Worm (Caenorhabditis elegans) whole organism, young adult: ENCODE measurements around the gene ZK896.5.

Experiments
- B0019.2 ChIP-seq: fragments of 200-800 bp; sonication (Bioruptor generic); conservative IDR thresholded peaks from 2 replicates; pipeline ENCODE4 v1.3.6; 2022; ENCODE audit warnings: missing genetic modification reagents, missing genetic modification characterization, missing compliant biosample characterization
- B0035.1 ChIP-seq: sonication (generic microtip); optimal IDR thresholded peaks from 2 replicates; lab custom pipeline; 2016; ENCODE audit warnings: missing genetic modification characterization, mild to moderate bottlenecking, missing compliant biosample characterization, missing genotype, missing genetic modification reagents
- B0261.1 ChIP-seq: sonication (generic microtip); optimal IDR thresholded peaks from 2 replicates; lab custom pipeline; 2016; ENCODE audit warnings: mild to moderate bottlenecking, missing genetic modification characterization, moderate library complexity, missing compliant biosample characterization
- B0336.3 ChIP-seq: fragments of 200-800 bp; sonication (Bioruptor generic); IDR thresholded peaks from 2 replicates; pipeline ENCODE4 v1.3.6; 2022; ENCODE audit warnings: missing genetic modification characterization, missing compliant biosample characterization
- F23B12.7 ChIP-seq: sonication (generic microtip); optimal IDR thresholded peaks from 2 replicates; lab custom pipeline; 2017; ENCODE audit warnings: missing genetic modification characterization, mild to moderate bottlenecking, missing compliant biosample characterization, antibody characterized with exemption, moderate library complexity; ENCODE audit not compliant: insufficient read depth
- F33H1.4 ChIP-seq: fragments of 200-800 bp; sonication (Bioruptor generic); IDR thresholded peaks from 2 replicates; pipeline ENCODE4 v1.3.6; 2022; ENCODE audit warnings: missing genetic modification reagents, missing genetic modification characterization, missing compliant biosample characterization
- F49E8.2 ChIP-seq: sonication (generic microtip); optimal IDR thresholded peaks from 3 replicates; lab custom pipeline; 2017; ENCODE audit warnings: missing genetic modification characterization, mild to moderate bottlenecking, missing compliant biosample characterization, antibody characterized with exemption, moderate library complexity; ENCODE audit not compliant: insufficient read depth
- F55B11.4 ChIP-seq: sonication (generic microtip); optimal IDR thresholded peaks from 2 replicates; lab custom pipeline; 2016; ENCODE audit warnings: missing compliant biosample characterization, missing genetic modification characterization, borderline replicate concordance; ENCODE audit not compliant: insufficient read depth
- F57A8.1 ChIP-seq: fragments of 200-800 bp; sonication (Bioruptor generic); optimal IDR thresholded peaks from 2 replicates; lab custom pipeline; 2018; ENCODE audit warnings: mild to moderate bottlenecking, missing genetic modification characterization, moderate library complexity, missing compliant biosample characterization
- K12H6.12 ChIP-seq: fragments of 200-800 bp; sonication (Bioruptor generic); optimal IDR thresholded peaks from 2 replicates; lab custom pipeline; 2018; ENCODE audit warnings: mild to moderate bottlenecking, missing genetic modification characterization, missing compliant biosample characterization
- T07F8.4 ChIP-seq: sonication (generic microtip); optimal IDR thresholded peaks from 2 replicates; lab custom pipeline; 2016; ENCODE audit warnings: mild to moderate bottlenecking, missing genetic modification characterization, moderate library complexity, missing compliant biosample characterization
- T26A5.8 ChIP-seq: sonication (generic microtip); optimal IDR thresholded peaks from 2 replicates; lab custom pipeline; 2016; ENCODE audit warnings: missing genetic modification characterization, missing compliant biosample characterization
- Y56A3A.18 ChIP-seq: fragments of 200-800 bp; sonication (Bioruptor generic); IDR thresholded peaks from 2 replicates; pipeline ENCODE4 v1.3.6; 2022; ENCODE audit warnings: missing genetic modification reagents, missing genetic modification characterization, missing compliant biosample characterization
- Y67H2A.10 ChIP-seq: fragments of 200-800 bp; sonication (Bioruptor generic); conservative IDR thresholded peaks from 2 replicates; pipeline ENCODE4 v1.3.6; 2022; ENCODE audit warnings: missing genetic modification reagents, missing genetic modification characterization, missing compliant biosample characterization
- aptf-2 ChIP-seq: fragments of 200-800 bp; sonication (Bioruptor generic); conservative IDR thresholded peaks from 2 replicates; pipeline ENCODE4 v1.3.6; 2022; ENCODE audit warnings: missing genetic modification reagents, missing genetic modification characterization, missing compliant biosample characterization
- atf-7 ChIP-seq: sonication (generic microtip); optimal IDR thresholded peaks from 2 replicates; lab custom pipeline; 2017; ENCODE audit warnings: mild to moderate bottlenecking, missing genetic modification characterization, missing compliant biosample characterization
- bed-2 ChIP-seq: fragments of 200-800 bp; sonication (Bioruptor generic); IDR thresholded peaks from 2 replicates; pipeline ENCODE4 v1.3.6; 2022; ENCODE audit warnings: missing genetic modification reagents, missing genetic modification characterization, missing compliant biosample characterization
- cebp-1 ChIP-seq, 2 experiments: fragments of 200-800 bp in 1 of 2; sonication (Bioruptor generic) in 1 of 2; sonication (generic microtip) in 1 of 2; IDR thresholded peaks in 1 of 2; optimal IDR thresholded peaks in 1 of 2; 2 replicates each; pipeline versions ENCODE4 v1.3.6 to Lab custom; 2017 to 2022; ENCODE audit warnings: missing compliant biosample characterization in 2 of 2, missing genetic modification characterization in 2 of 2, mild to moderate bottlenecking in 1 of 2, missing genetic modification reagents in 1 of 2, moderate library complexity in 1 of 2
- ceh-100 ChIP-seq: fragments of 200-800 bp; sonication (Bioruptor generic); IDR thresholded peaks from 2 replicates; pipeline ENCODE4 v1.3.6; 2022; ENCODE audit warnings: missing genetic modification reagents, missing genetic modification characterization, missing compliant biosample characterization
- ceh-79 ChIP-seq: sonication (generic microtip); optimal IDR thresholded peaks from 2 replicates; lab custom pipeline; 2017; ENCODE audit warnings: mild to moderate bottlenecking, missing genetic modification characterization, missing compliant biosample characterization
- dpl-1 ChIP-seq: fragments of 150-350 bp; optimal IDR thresholded peaks from 2 replicates; lab custom pipeline; 2014; ENCODE audit warnings: missing biosample characterization, missing genetic modification reagents, missing genetic modification characterization
- efl-1 ChIP-seq: fragments of 150-350 bp; optimal IDR thresholded peaks from 2 replicates; lab custom pipeline; 2014; ENCODE audit warnings: missing biosample characterization, missing genetic modification reagents, missing genetic modification characterization
- hlh-12 ChIP-seq: sonication (generic microtip); optimal IDR thresholded peaks from 2 replicates; lab custom pipeline; 2016; ENCODE audit warnings: missing genetic modification characterization, missing compliant biosample characterization
- hlh-26 ChIP-seq: fragments of 200-800 bp; sonication (Bioruptor generic); conservative IDR thresholded peaks from 2 replicates; pipeline ENCODE4 v1.3.6; 2022; ENCODE audit warnings: missing genetic modification reagents, missing genetic modification characterization, missing compliant biosample characterization
- let-607 ChIP-seq, 2 experiments: fragments of 200-800 bp in 1 of 2; sonication (Bioruptor generic) in 1 of 2; sonication (generic microtip) in 1 of 2; optimal IDR thresholded peaks; 2 replicates each; lab custom pipeline; 2016 to 2018; ENCODE audit warnings: mild to moderate bottlenecking in 2 of 2, missing compliant biosample characterization in 2 of 2, missing genetic modification characterization in 2 of 2, moderate library complexity in 2 of 2, missing genotype in 1 of 2
- lin-35 ChIP-seq, 3 experiments: fragments of 150-350 bp in 2 of 3; sonication (generic microtip) in 1 of 3; optimal IDR thresholded peaks; 2 replicates each; lab custom pipeline; 2014 to 2018; ENCODE audit warnings: missing biosample characterization in 3 of 3, missing genetic modification characterization in 3 of 3, missing genetic modification reagents in 3 of 3
- lin-40 ChIP-seq: sonication (generic microtip); optimal IDR thresholded peaks from 2 replicates; lab custom pipeline; 2016; ENCODE audit warnings: missing genetic modification characterization, mild to moderate bottlenecking, missing compliant biosample characterization, missing genotype, missing genetic modification reagents
- mel-28 ChIP-seq: sonication (generic microtip); optimal IDR thresholded peaks from 2 replicates; lab custom pipeline; 2016; ENCODE audit warnings: borderline replicate concordance, mild to moderate bottlenecking, missing genetic modification characterization, missing compliant biosample characterization
- nhr-80 ChIP-seq: sonication (generic microtip); optimal IDR thresholded peaks from 2 replicates; lab custom pipeline; 2016; ENCODE audit warnings: missing genetic modification characterization, missing compliant biosample characterization
- sea-2 ChIP-seq: fragments of 200-800 bp; sonication (Bioruptor generic); IDR thresholded peaks from 2 replicates; pipeline ENCODE4 v1.3.6; 2022; ENCODE audit warnings: missing genetic modification characterization, missing compliant biosample characterization
- tbp1 ChIP-seq: fragments of 200-800 bp; sonication (Bioruptor generic); optimal IDR thresholded peaks from 2 replicates; lab custom pipeline; 2018; ENCODE audit warnings: mild to moderate bottlenecking, missing genetic modification characterization, missing compliant biosample characterization

The ZK896.5 gene

DNA sequence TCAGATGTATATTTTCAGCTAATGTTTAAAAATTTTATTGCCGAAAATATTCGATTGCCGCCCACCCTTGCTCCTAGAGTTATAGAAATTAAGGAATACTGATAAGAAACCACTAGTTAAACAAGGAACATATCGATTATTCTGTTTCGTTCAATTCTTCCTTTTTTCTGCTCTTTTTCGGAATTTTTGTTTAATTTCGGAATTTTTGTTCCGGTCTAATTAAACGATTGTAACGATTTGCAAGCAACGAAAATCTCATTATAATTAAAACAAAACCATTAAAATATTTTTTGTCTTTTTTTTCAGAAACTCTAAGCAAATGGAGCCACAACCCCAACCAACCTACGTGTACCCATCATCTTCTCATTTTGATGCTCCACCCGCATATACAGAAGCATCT lies 12.7 kb upstream of the ZK896.5 start, which contains the start of gene K08D8.1:
K08D8.1 (plus strand) TSS at position 301 of the 400 bp plus-strand sequence.
- TF ChIP-seq tbp1 (GFP tag; lab: Kevin White, UChicago) (no peak), ceh-79 (no peak), ceh-100 (GFP tag; lab: Robert Waterston, UW) (no peak), lin-40 (tag; lab: Kevin White, UChicago) (no peak), let-607 (tag; optimal IDR thresholded peaks at IDR 0.05; lab: Kevin White, UChicago) (no peak), F55B11.4 (no peak), mel-28 (tag; lab: Kevin White, UChicago) (no peak), hlh-26 (GFP tag; lab: Robert Waterston, UW) (no peak), F33H1.4 (GFP tag; lab: Robert Waterston, UW) (no peak), nhr-80 (no peak), T26A5.8 (no peak), B0336.3 (GFP tag; lab: Robert Waterston, UW) (no peak), efl-1 (GFP tag; lab: Kevin White, UChicago) (no peak), K12H6.12 (tag; lab: Kevin White, UChicago) (no peak), hlh-12 (tag; lab: Kevin White, UChicago) (no peak), aptf-2 (GFP tag; lab: Robert Waterston, UW) (no peak), sea-2 (GFP tag; lab: Robert Waterston, UW) (no peak), bed-2 (no peak)

DNA sequence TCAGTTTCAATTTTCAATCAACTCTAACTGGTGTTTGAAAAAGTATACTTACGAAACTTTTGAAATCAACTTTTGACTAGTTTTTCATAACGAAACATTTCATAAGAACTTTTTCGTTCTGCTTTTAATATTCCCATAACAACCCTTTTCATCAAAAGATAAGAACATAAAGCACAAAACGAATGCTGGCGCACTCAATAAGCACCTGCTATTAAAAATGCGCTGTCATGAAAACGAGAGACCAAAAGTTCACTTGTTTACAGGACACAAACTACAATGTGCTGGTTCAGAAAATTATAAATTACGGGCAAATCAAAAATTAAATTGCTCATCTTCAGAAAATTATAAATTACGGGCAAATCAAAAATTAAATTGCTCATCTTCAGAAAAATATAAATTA lies 11.6 kb upstream of the ZK896.5 start:
- no peak for TF ChIP-seq cebp-1 (GFP tag; IDR thresholded peaks at IDR 0.05; lab: Robert Waterston, UW)
- peak; percentile 22 for TF ChIP-seq cebp-1 (tag; optimal IDR thresholded peaks at IDR 0.05; lab: Kevin White, UChicago)
- no peak for TF ChIP-seq T07F8.4 (tag; lab: Kevin White, UChicago)

DNA sequence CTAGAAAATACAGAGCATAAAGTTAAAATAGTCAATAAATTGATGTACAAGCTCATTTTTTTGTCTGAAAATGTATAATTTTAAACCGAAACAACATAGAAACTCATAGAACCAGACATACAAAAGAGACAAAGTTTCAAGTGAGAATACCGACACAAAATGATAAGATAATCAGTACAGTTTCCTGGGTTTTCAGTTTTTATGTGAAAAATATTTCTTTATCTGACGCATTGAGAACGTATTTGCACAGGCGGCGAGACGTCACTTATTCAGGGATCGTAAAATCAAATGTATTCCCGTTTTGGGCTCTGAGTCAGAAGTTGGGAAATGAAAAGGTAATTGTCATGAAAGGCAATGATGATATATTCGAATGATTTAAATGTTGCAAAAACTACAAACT lies 11.0 kb upstream of the ZK896.5 start, which contains the start of gene K08D8.6:
K08D8.6 (minus strand) TSS at position 64 of the 400 bp plus-strand sequence.
- TF ChIP-seq Y67H2A.10: no peak
- peak; percentile 87 for TF ChIP-seq nhr-80
- peak; percentile 36 for TF ChIP-seq atf-7 (tag; lab: Kevin White, UChicago)
- TF ChIP-seq F49E8.2 (tag; lab: Kevin White, UChicago): no peak
- TF ChIP-seq Y56A3A.18 (GFP tag; lab: Robert Waterston, UW): no peak

DNA sequence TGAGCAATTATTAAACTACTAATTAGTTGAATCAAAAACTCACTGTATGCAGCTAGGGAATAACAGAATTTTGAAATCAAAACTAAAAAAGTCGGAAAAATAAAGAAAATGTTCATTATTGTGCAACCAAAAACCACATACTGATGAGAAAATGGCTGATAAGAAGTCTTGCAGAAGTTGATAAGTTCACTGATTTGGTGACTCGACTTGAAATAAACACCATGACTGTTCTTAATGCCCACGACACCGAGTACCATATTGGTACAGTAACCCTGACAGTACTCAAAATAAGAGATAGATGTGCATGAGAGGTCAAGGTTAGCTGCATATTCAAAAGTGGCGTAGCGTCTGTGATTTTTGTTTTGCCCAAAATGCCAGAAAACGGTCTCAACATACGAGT lies 6.6 kb upstream of the ZK896.5 start:
- TF ChIP-seq F23B12.7 (tag; lab: Kevin White, UChicago) (no peak), nhr-80 (no peak), B0261.1 (tag; lab: Kevin White, UChicago) (no peak), mel-28 (tag; lab: Kevin White, UChicago) (no peak), efl-1 (GFP tag; lab: Kevin White, UChicago) (no peak), ceh-79 (no peak), lin-35 (GFP tag; optimal IDR thresholded peaks at IDR 0.05; lab: Kevin White, UChicago) (no peak), dpl-1 (GFP tag; lab: Kevin White, UChicago) (no peak), F57A8.1 (GFP tag; lab: Kevin White, UChicago) (no peak), B0035.1 (no peak), F33H1.4 (GFP tag; lab: Robert Waterston, UW) (no peak), B0336.3 (GFP tag; lab: Robert Waterston, UW) (no peak), B0019.2 (GFP tag; lab: Robert Waterston, UW) (no peak)
